Worm (Caenorhabditis elegans) whole organism, young adult: ENCODE data around the gene madf-3.

Experiments used
- F33H1.4 ChIP-seq: fragments of 200-800 bp; sonication (Bioruptor generic); IDR thresholded peaks from 2 replicates; pipeline ENCODE4 v1.3.6; 2022; ENCODE audit warnings: missing genetic modification reagents, missing genetic modification characterization, missing compliant biosample characterization
- F52B5.7 ChIP-seq: sonication (generic microtip); optimal IDR thresholded peaks from 2 replicates; lab custom pipeline; 2016; ENCODE audit warnings: mild to moderate bottlenecking, missing genetic modification characterization, missing compliant biosample characterization
- K12H6.12 ChIP-seq: fragments of 200-800 bp; sonication (Bioruptor generic); optimal IDR thresholded peaks from 2 replicates; lab custom pipeline; 2018; ENCODE audit warnings: mild to moderate bottlenecking, missing genetic modification characterization, missing compliant biosample characterization
- ceh-40 ChIP-seq: fragments of 200-800 bp; sonication (Bioruptor generic); IDR thresholded peaks from 2 replicates; pipeline ENCODE4 v1.3.6; 2022; ENCODE audit warnings: missing genetic modification characterization, missing compliant biosample characterization
- dpl-1 ChIP-seq: fragments of 150-350 bp; optimal IDR thresholded peaks from 2 replicates; lab custom pipeline; 2014; ENCODE audit warnings: missing biosample characterization, missing genetic modification reagents, missing genetic modification characterization
- efl-1 ChIP-seq: fragments of 150-350 bp; optimal IDR thresholded peaks from 2 replicates; lab custom pipeline; 2014; ENCODE audit warnings: missing biosample characterization, missing genetic modification reagents, missing genetic modification characterization
- hlh-12 ChIP-seq: sonication (generic microtip); optimal IDR thresholded peaks from 2 replicates; lab custom pipeline; 2016; ENCODE audit warnings: missing genetic modification characterization, missing compliant biosample characterization
- hlh-26 ChIP-seq: fragments of 200-800 bp; sonication (Bioruptor generic); conservative IDR thresholded peaks from 2 replicates; pipeline ENCODE4 v1.3.6; 2022; ENCODE audit warnings: missing genetic modification reagents, missing genetic modification characterization, missing compliant biosample characterization
- hrde-1 ChIP-seq: sonication (generic microtip); optimal IDR thresholded peaks from 2 replicates; lab custom pipeline; 2016; ENCODE audit warnings: missing genetic modification characterization, mild to moderate bottlenecking, missing compliant biosample characterization, moderate library complexity, missing genotype, missing genetic modification reagents, borderline replicate concordance
- pbrm-1 ChIP-seq: fragments of 200-800 bp; sonication (Bioruptor generic); IDR thresholded peaks from 2 replicates; pipeline ENCODE4 v1.3.6; 2022; ENCODE audit warnings: missing genetic modification reagents, missing genetic modification characterization, missing compliant biosample characterization
- snpc-3.4 ChIP-seq: sonication (generic microtip); optimal IDR thresholded peaks from 2 replicates; lab custom pipeline; 2017; ENCODE audit warnings: missing genetic modification characterization, mild to moderate bottlenecking, missing compliant biosample characterization, antibody characterized with exemption, moderate library complexity, missing genotype, missing genetic modification reagents
- tbx-9 ChIP-seq: sonication (generic microtip); optimal IDR thresholded peaks from 2 replicates; lab custom pipeline; 2016; ENCODE audit warnings: borderline replicate concordance, missing genetic modification characterization, inconsistent platforms, missing compliant biosample characterization
- unc-130 ChIP-seq: sonication (generic microtip); optimal IDR thresholded peaks from 2 replicates; lab custom pipeline; 2016; ENCODE audit warnings: missing genetic modification reagents, missing genetic modification characterization, missing compliant biosample characterization

DNA sequence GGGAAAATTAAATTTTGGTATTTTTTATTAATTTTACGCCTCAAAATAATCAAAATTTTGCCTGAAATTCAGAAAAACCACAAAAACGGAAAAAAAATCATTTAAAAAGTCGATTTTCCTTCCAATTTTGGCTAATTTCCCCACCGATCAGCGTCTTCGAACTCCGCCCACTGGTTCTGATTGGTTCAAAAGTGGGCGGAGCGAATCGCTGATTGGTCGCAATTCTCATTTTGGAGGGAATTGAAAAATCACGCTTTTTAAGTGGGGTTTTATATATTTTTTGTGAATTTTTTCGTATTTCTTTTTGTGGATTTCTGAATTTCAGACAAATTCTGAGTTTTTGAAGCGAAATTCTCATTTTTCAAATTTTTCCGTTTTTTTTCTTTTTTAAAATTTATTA, 47.6 kb upstream of the madf-3 start:
- TF ChIP-seq snpc-3.4 (no peak), F33H1.4 (GFP tag; lab: Robert Waterston, UW) (no peak), tbx-9 (tag; lab: Kevin White, UChicago) (no peak), F52B5.7 (no peak), hlh-12 (tag; lab: Kevin White, UChicago) (no peak), unc-130 (GFP tag; lab: Kevin White, UChicago) (no peak), dpl-1 (no peak), efl-1 (GFP tag; lab: Kevin White, UChicago) (no peak), hlh-26 (no peak), K12H6.12 (tag; lab: Kevin White, UChicago) (no peak), ceh-40 (GFP tag; lab: Robert Waterston, UW) (no peak), hrde-1 (tag; lab: Kevin White, UChicago) (no peak), pbrm-1 (GFP tag; lab: Robert Waterston, UW) (no peak)
